Fruit fly (Drosophila melanogaster): Measurements from ENCODE around the gene Myc.

Gene Myc

dm6 chrX:3424963-3425362, 52.0 kb downstream of the Myc start (continued):
- TF ChIP-seq CG17359 (tag; optimal IDR thresholded peaks at IDR 0.05) (peak; percentile 89), zfh1 (GFP tag; IDR thresholded peaks at IDR 0.05) (peak; percentile 85), Elba2 (GFP tag; optimal IDR thresholded peaks at IDR 0.05) (peak; percentile 12), CG6689 (GFP tag; IDR thresholded peaks at IDR 0.05) (peak; percentile 85), CG13424 (tag; optimal IDR thresholded peaks at IDR 0.05) (peak; percentile 78), h (optimal IDR thresholded peaks at IDR 0.05) (no peak), ftz-f1 (GFP tag; optimal IDR thresholded peaks at IDR 0.05) (no peak), CG34224 (GFP tag; IDR thresholded peaks at IDR 0.05; ENCODE audit: partially characterized antibody) (no peak), CG11398 (GFP tag; optimal IDR thresholded peaks at IDR 0.05) (no peak), danr (GFP tag; IDR thresholded peaks at IDR 0.05) (peak; percentile 56; the same call in 1 of the 2 replicates), Deaf1 (tag; optimal IDR thresholded peaks at IDR 0.05) (peak; percentile 52), Hmr (GFP tag; optimal IDR thresholded peaks at IDR 0.05) (peak; percentile 78), D (optimal IDR thresholded peaks at IDR 0.05) (no peak), D (GFP tag; optimal IDR thresholded peaks at IDR 0.05) (peak; percentile 65), MTF-1 (GFP tag; optimal IDR thresholded peaks at IDR 0.05; ENCODE audit: borderline replicate concordance) (peak; percentile 71), CG8089 (GFP tag; optimal IDR thresholded peaks at IDR 0.05) (peak; percentile 66), Abd-B (GFP tag; optimal IDR thresholded peaks at IDR 0.05) (peak; percentile 75), CG2116 (GFP tag; optimal IDR thresholded peaks at IDR 0.05) (peak; percentile 46), CG15011 (GFP tag; optimal IDR thresholded peaks at IDR 0.05) (peak; percentile 45), CG17385 (GFP tag; optimal IDR thresholded peaks at IDR 0.05) (peak; percentile 75), ci (GFP tag; IDR thresholded peaks at IDR 0.05) (peak; percentile 90), Sox100B (GFP tag; optimal IDR thresholded peaks at IDR 0.05) (peak; percentile 70), Drgx (GFP tag; IDR thresholded peaks at IDR 0.05) (peak; percentile 57), grau (tag; optimal IDR thresholded peaks at IDR 0.05) (peak; percentile 85), Fer2 (tag; optimal IDR thresholded peaks at IDR 0.05) (no peak), CG7928 (GFP tag; optimal IDR thresholded peaks at IDR 0.05) (peak; percentile 24), CG8359 (GFP tag; optimal IDR thresholded peaks at IDR 0.05; ENCODE audit: borderline replicate concordance) (peak; percentile 43), CrebB (tag; optimal IDR thresholded peaks at IDR 0.05) (peak; percentile 65), fd96Cb (tag; optimal IDR thresholded peaks at IDR 0.05) (peak; percentile 83), TFAM (GFP tag; optimal IDR thresholded peaks at IDR 0.05) (no peak), CG7987 (GFP tag; optimal IDR thresholded peaks at IDR 0.05) (peak; percentile 67), CG18011 (GFP tag; optimal IDR thresholded peaks at IDR 0.05) (peak; percentile 48), pfk (GFP tag; optimal IDR thresholded peaks at IDR 0.05) (no peak), Fer3 (tag; optimal IDR thresholded peaks at IDR 0.05) (peak; percentile 68), CG3407 (GFP tag; optimal IDR thresholded peaks at IDR 0.05) (peak; percentile 45), dimm (GFP tag; IDR thresholded peaks at IDR 0.05) (peak; percentile 63), Atf6 (GFP tag; IDR thresholded peaks at IDR 0.05) (peak; percentile 83), CG33557 (GFP tag; optimal IDR thresholded peaks at IDR 0.05) (no peak), HHEX (GFP tag; optimal IDR thresholded peaks at IDR 0.05) (peak; percentile 75), Neu2 (GFP tag; optimal IDR thresholded peaks at IDR 0.05; ENCODE audit: borderline replicate concordance) (no peak), az2 (GFP tag; optimal IDR thresholded peaks at IDR 0.05) (peak; percentile 85), onecut (GFP tag; IDR thresholded peaks at IDR 0.05) (peak; percentile 59), CG6765 (GFP tag; optimal IDR thresholded peaks at IDR 0.05) (peak; percentile 49), CG14860 (GFP tag; IDR thresholded peaks at IDR 0.05; ENCODE audit: partially characterized antibody) (no peak), Atf-2 (GFP tag; optimal IDR thresholded peaks at IDR 0.05) (peak; percentile 53), ase (GFP tag; IDR thresholded peaks at IDR 0.05) (peak; percentile 74; the same call in 2 of the 3 replicates), en (GFP tag; optimal IDR thresholded peaks at IDR 0.05) (peak; percentile 39), CHES-1-like (GFP tag; optimal IDR thresholded peaks at IDR 0.05) (peak; percentile 51), CG12219 (GFP tag; optimal IDR thresholded peaks at IDR 0.05) (peak; percentile 84), pita (GFP tag; optimal IDR thresholded peaks at IDR 0.05) (no peak), Dip3 (GFP tag; optimal IDR thresholded peaks at IDR 0.05) (peak; percentile 74)
